Worm (Caenorhabditis elegans) whole organism, mixed stage, embryonic: Measurements from ENCODE around the gene F42A10.9.

Experiments used
- elt-1 ChIP-seq: sonication (generic microtip); optimal IDR thresholded peaks from 2 replicates; lab custom pipeline; 2017; ENCODE audit warnings: missing genetic modification characterization, mild to moderate bottlenecking, missing compliant biosample characterization, antibody characterized with exemption, moderate library complexity, borderline replicate concordance; ENCODE audit not compliant: insufficient read depth
- flh-1 ChIP-seq: fragments of 200-800 bp; sonication (Bioruptor generic); optimal IDR thresholded peaks from 2 replicates; lab custom pipeline; 2018; ENCODE audit warnings: mild to moderate bottlenecking, missing genetic modification characterization, moderate library complexity, missing compliant biosample characterization
- mep-1 ChIP-seq: fragments of 150-350 bp; optimal IDR thresholded peaks from 2 replicates; lab custom pipeline; 2017; ENCODE audit warnings: missing biosample characterization, missing genetic modification reagents, missing genetic modification characterization, inconsistent platforms
- nhr-237 ChIP-seq: fragments of 150-350 bp; optimal IDR thresholded peaks from 2 replicates; lab custom pipeline; 2014; ENCODE audit warnings: missing biosample characterization, missing genetic modification characterization
- nhr-76 ChIP-seq: sonication (generic microtip); optimal IDR thresholded peaks from 2 replicates; lab custom pipeline; 2017; ENCODE audit warnings: missing biosample characterization, missing genetic modification characterization

DNA sequence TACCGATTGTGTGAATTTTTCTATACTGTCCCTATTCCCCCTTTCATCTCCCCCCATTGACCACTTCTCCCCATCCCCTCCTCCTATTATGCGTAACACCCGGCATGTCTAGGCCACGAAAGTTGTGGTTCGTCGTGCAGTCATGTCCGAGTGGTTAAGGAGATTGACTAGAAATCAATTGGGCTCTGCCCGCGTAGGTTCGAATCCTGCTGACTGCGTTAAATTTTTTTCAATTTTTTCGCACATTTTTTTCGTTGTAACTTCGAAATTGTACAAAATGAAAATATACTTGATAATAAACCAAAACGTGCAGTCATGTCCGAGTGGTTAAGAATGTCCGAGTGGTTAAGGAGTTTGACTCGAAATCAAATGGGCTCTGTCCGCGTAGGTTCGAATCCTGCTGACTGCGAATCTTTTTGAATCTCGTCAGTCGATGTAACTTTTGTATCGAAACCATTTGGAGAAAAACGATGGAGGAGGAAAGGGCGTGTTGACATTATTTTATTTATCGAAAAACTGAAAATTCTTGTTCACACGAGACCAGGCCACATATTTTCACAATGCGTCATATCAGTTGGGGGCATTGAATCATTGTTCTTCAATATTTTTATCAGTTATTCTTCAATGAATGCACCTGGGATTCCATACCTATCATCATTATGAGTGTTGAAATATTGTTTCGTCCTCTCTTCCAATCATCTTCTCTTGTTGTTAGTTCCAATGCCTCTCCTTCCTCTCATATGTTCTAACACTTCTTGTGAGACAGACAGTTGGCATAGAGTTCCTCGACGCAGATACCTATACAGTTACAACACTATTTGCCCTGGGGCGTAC is 5.5 kb upstream of the F42A10.9 start, which contains the start of gene nfm-1:
- TF ChIP-seq mep-1 (tag; lab: Kevin White, UChicago) (peak; percentile 71), nhr-237 (tag; lab: Kevin White, UChicago) (no peak), elt-1 (tag; lab: Kevin White, UChicago) (no peak), nhr-76 (tag; lab: Kevin White, UChicago) (no peak), flh-1 (peak; percentile 66)
